Comparison of ENCODE assay signal across 2 worm cellular contexts in the genomic region with DNA sequence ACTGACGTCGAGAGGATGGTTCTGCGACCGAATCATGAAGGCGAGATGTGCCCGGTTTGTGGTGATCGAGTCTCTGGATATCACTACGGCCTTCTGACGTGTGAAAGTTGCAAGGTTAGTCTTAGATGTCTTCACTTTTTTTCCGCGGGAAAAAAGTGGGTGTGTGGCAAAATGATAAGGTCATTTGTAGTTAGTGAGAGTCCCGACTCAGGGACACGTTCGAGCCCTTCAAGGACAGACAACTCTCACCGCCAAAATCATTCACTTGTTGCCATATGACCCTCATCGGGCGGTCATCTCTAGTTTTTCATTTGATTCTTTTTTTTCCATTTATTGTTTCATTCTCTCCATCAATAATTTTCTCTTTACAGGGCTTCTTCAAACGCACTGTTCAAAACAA.
TF ChIP-seq lines count a peak whose summit lies in the region.

No protein-coding gene starts in this region.

TF ChIP-seq in whole organism, L2 larva, 48 proteins besides CTCF, POLR2A, EP300 and RAD21 (continued from another document):
- no peak for TF ChIP-seq skn-1 (tag; optimal IDR thresholded peaks at IDR 0.05; lab: Kevin White, UChicago)
- TF ChIP-seq ztf-4 (tag; optimal IDR thresholded peaks at IDR 0.05; lab: Kevin White, UChicago), result no peak

TF ChIP-seq in whole organism, L4 larva, 104 proteins besides CTCF, POLR2A, EP300 and RAD21 (continued from another document):
- TF ChIP-seq lim-7 (GFP tag; IDR thresholded peaks at IDR 0.05; lab: Robert Waterston, UW), result no peak
- TF ChIP-seq egl-27 (tag; optimal IDR thresholded peaks at IDR 0.05; lab: Kevin White, UChicago), result no peak
- TF ChIP-seq lsy-2 (tag; optimal IDR thresholded peaks at IDR 0.05; lab: Kevin White, UChicago), result no peak
- no peak for TF ChIP-seq D1046.2 (GFP tag; IDR thresholded peaks at IDR 0.05; lab: Robert Waterston, UW)
- no peak for TF ChIP-seq nhr-10 (tag; optimal IDR thresholded peaks at IDR 0.05; lab: Kevin White, UChicago)
- TF ChIP-seq lin-1 (GFP tag; IDR thresholded peaks at IDR 0.05; lab: Robert Waterston, UW), result no peak
- TF ChIP-seq zag-1 (tag; optimal IDR thresholded peaks at IDR 0.05; lab: Kevin White, UChicago), result no peak
- no peak for TF ChIP-seq lin-15B (tag; optimal IDR thresholded peaks at IDR 0.05; lab: Kevin White, UChicago)
